Worm (Caenorhabditis elegans) whole organism, L3 larva: ENCODE measurements around the gene srg-46.

Experiments used
- R02D3.7 ChIP-seq: fragments of 150-350 bp; optimal IDR thresholded peaks from 2 replicates; lab custom pipeline; 2014; ENCODE audit warnings: missing biosample characterization, missing genetic modification characterization
- ZK546.5 ChIP-seq: sonication (generic microtip); optimal IDR thresholded peaks from 2 replicates; lab custom pipeline; 2017; ENCODE audit warnings: missing biosample characterization, missing genetic modification characterization
- aly-2 ChIP-seq: fragments of 150-350 bp; optimal IDR thresholded peaks from 2 replicates; lab custom pipeline; 2014; ENCODE audit warnings: missing biosample characterization, missing genetic modification characterization
- ama-1 ChIP-seq: fragments of 150-350 bp; optimal IDR thresholded peaks from 2 replicates; lab custom pipeline; 2018
- ceh-16 ChIP-seq: sonication (generic microtip); optimal IDR thresholded peaks from 2 replicates; lab custom pipeline; 2017; ENCODE audit warnings: missing biosample characterization, missing genetic modification characterization
- ceh-82 ChIP-seq: fragments of 150-350 bp; optimal IDR thresholded peaks from 2 replicates; lab custom pipeline; 2014; ENCODE audit warnings: missing biosample characterization, missing genetic modification characterization
- ceh-9 ChIP-seq: sonication (generic microtip); optimal IDR thresholded peaks from 2 replicates; lab custom pipeline; 2018; ENCODE audit warnings: missing biosample characterization, missing genetic modification characterization
- daf-12 ChIP-seq: fragments of 150-350 bp; optimal IDR thresholded peaks from 2 replicates; lab custom pipeline; 2014; ENCODE audit warnings: missing biosample characterization, missing genetic modification reagents, missing genetic modification characterization
- egl-27 ChIP-seq: sonication (generic microtip); optimal IDR thresholded peaks from 4 replicates; lab custom pipeline; 2017; ENCODE audit warnings: missing biosample characterization, missing genetic modification reagents, missing genetic modification characterization
- egl-5 ChIP-seq: fragments of 150-350 bp; optimal IDR thresholded peaks from 2 replicates; lab custom pipeline; 2017; ENCODE audit warnings: missing biosample characterization, missing genetic modification reagents, missing genetic modification characterization, inconsistent platforms
- elt-1 ChIP-seq: fragments of 150-350 bp; optimal IDR thresholded peaks from 2 replicates; lab custom pipeline; 2014; ENCODE audit warnings: missing biosample characterization, missing genetic modification characterization
- elt-2 ChIP-seq: sonication (generic microtip); optimal IDR thresholded peaks from 2 replicates; lab custom pipeline; 2016; ENCODE audit warnings: missing genetic modification reagents, mild to moderate bottlenecking, missing genetic modification characterization, missing compliant biosample characterization
- elt-3 ChIP-seq, 3 experiments: fragments of 150-350 bp in 1 of 3; sonication (generic microtip) in 2 of 3; optimal IDR thresholded peaks; 2 replicates in 2 of 3; 4 replicates in 1 of 3; lab custom pipeline; 2014 to 2017; ENCODE audit warnings: missing biosample characterization in 3 of 3, missing genetic modification characterization in 3 of 3
- fkh-10 ChIP-seq: sonication (generic microtip); optimal IDR thresholded peaks from 2 replicates; lab custom pipeline; 2017; ENCODE audit warnings: missing biosample characterization, missing genetic modification reagents, missing genetic modification characterization
- jun-1 ChIP-seq: fragments of 150-350 bp; optimal IDR thresholded peaks from 2 replicates; lab custom pipeline; 2014; ENCODE audit warnings: missing biosample characterization, missing genetic modification reagents, missing genetic modification characterization
- lin-15B ChIP-seq: fragments of 150-350 bp; optimal IDR thresholded peaks from 2 replicates; lab custom pipeline; 2014; ENCODE audit warnings: missing biosample characterization, missing genetic modification characterization
- lsy-12 ChIP-seq: sonication (generic microtip); optimal IDR thresholded peaks from 2 replicates; lab custom pipeline; 2016; ENCODE audit warnings: mild to moderate bottlenecking, missing genetic modification characterization, missing compliant biosample characterization
- nfya-1 ChIP-seq: sonication (generic microtip); optimal IDR thresholded peaks from 2 replicates; lab custom pipeline; 2017; ENCODE audit warnings: missing genetic modification characterization, mild to moderate bottlenecking, missing compliant biosample characterization, antibody characterized with exemption, moderate library complexity; ENCODE audit not compliant: insufficient read depth
- nhr-12 ChIP-seq: fragments of 150-350 bp; optimal IDR thresholded peaks from 2 replicates; lab custom pipeline; 2014; ENCODE audit warnings: missing biosample characterization, missing genetic modification characterization
- nhr-23 ChIP-seq: fragments of 150-350 bp; optimal IDR thresholded peaks from 2 replicates; lab custom pipeline; 2014; ENCODE audit warnings: missing biosample characterization, missing genetic modification reagents, missing genetic modification characterization
- nhr-237 ChIP-seq: fragments of 150-350 bp; optimal IDR thresholded peaks from 2 replicates; lab custom pipeline; 2014; ENCODE audit warnings: missing biosample characterization, missing genetic modification characterization
- nhr-25 ChIP-seq: sonication (generic microtip); optimal IDR thresholded peaks from 2 replicates; lab custom pipeline; 2017; ENCODE audit warnings: missing biosample characterization, missing genetic modification characterization
- nhr-28 ChIP-seq: fragments of 150-350 bp; optimal IDR thresholded peaks from 2 replicates; lab custom pipeline; 2014; ENCODE audit warnings: missing biosample characterization, missing genetic modification characterization
- nhr-67 ChIP-seq: fragments of 150-350 bp; optimal IDR thresholded peaks from 2 replicates; lab custom pipeline; 2014; ENCODE audit warnings: missing biosample characterization, missing genetic modification characterization
- nhr-76 ChIP-seq: fragments of 150-350 bp; sonication (generic microtip); optimal IDR thresholded peaks from 5 replicates; lab custom pipeline; 2014; ENCODE audit warnings: missing biosample characterization, missing genetic modification characterization
- pha-4 ChIP-seq: fragments of 150-350 bp; optimal IDR thresholded peaks from 2 replicates; lab custom pipeline; 2014; ENCODE audit warnings: missing biosample characterization, missing genetic modification reagents, missing genetic modification characterization
- pqm-1 ChIP-seq: fragments of 150-350 bp; optimal IDR thresholded peaks from 2 replicates; lab custom pipeline; 2017; ENCODE audit warnings: missing biosample characterization, missing genetic modification characterization, inconsistent platforms
- sea-2 ChIP-seq: fragments of 150-350 bp; sonication (generic microtip); optimal IDR thresholded peaks from 4 replicates; lab custom pipeline; 2014; ENCODE audit warnings: missing biosample characterization, missing genetic modification reagents, missing genetic modification characterization
- skn-1 ChIP-seq: fragments of 150-350 bp; optimal IDR thresholded peaks from 2 replicates; lab custom pipeline; 2014; ENCODE audit warnings: missing biosample characterization, missing genetic modification characterization
- snpc-4 ChIP-seq: fragments of 150-350 bp; optimal IDR thresholded peaks from 2 replicates; lab custom pipeline; 2014; ENCODE audit warnings: missing biosample characterization, missing genetic modification characterization
- unc-39 ChIP-seq: sonication (generic microtip); optimal IDR thresholded peaks from 4 replicates; lab custom pipeline; 2017; ENCODE audit warnings: missing biosample characterization, missing genetic modification characterization
- unc-62 ChIP-seq: fragments of 150-350 bp; sonication (generic microtip); optimal IDR thresholded peaks from 4 replicates; lab custom pipeline; 2014; ENCODE audit warnings: missing biosample characterization, missing genetic modification reagents, missing genetic modification characterization

srg-46 gene

ce11 chrV:13330919-13331318 is 32.6 kb upstream of the srg-46 start, which contains the start of gene nhr-129:
TSS of gene nhr-129 (minus strand) at chrV:13331019.
- TF ChIP-seq egl-27 (tag; lab: Kevin White, UChicago): no peak
- no peak for TF ChIP-seq aly-2 (tag; lab: Kevin White, UChicago)
- no peak for TF ChIP-seq nhr-12
- no peak for TF ChIP-seq ceh-82 (tag; lab: Kevin White, UChicago)
- TF ChIP-seq nhr-67: no peak
- TF ChIP-seq daf-12 (tag; lab: Kevin White, UChicago): no peak
- no peak for TF ChIP-seq egl-5 (tag; lab: Kevin White, UChicago)
- TF ChIP-seq nhr-28: no peak
- no peak for TF ChIP-seq sea-2
- no peak for TF ChIP-seq ceh-16

ce11 chrV:13333386-13334180 is 29.9 kb upstream of the srg-46 start, which contains the start of gene nhr-168:
TSS of gene nhr-168 (minus strand) at chrV:13333871.
- no peak for TF ChIP-seq unc-62
- TF ChIP-seq snpc-4 (tag; lab: Kevin White, UChicago): no peak
- TF ChIP-seq nhr-76 (tag; lab: Kevin White, UChicago): no peak
- TF ChIP-seq elt-2: peak; percentile 77
- peak; percentile 68 for TF ChIP-seq pqm-1 (tag; lab: Kevin White, UChicago)
- TF ChIP-seq jun-1: peak; percentile 34
- no peak for TF ChIP-seq nhr-237
- TF ChIP-seq fkh-10 (GFP tag; lab: Kevin White, UChicago): no peak
- TF ChIP-seq nhr-23 (tag; lab: Kevin White, UChicago): peak; percentile 52
- no peak for TF ChIP-seq lin-15B
- TF ChIP-seq nhr-25 (tag; lab: Kevin White, UChicago): peak; percentile 28
- peak; percentile 96 for TF ChIP-seq elt-1 (tag; lab: Kevin White, UChicago)

DNA sequence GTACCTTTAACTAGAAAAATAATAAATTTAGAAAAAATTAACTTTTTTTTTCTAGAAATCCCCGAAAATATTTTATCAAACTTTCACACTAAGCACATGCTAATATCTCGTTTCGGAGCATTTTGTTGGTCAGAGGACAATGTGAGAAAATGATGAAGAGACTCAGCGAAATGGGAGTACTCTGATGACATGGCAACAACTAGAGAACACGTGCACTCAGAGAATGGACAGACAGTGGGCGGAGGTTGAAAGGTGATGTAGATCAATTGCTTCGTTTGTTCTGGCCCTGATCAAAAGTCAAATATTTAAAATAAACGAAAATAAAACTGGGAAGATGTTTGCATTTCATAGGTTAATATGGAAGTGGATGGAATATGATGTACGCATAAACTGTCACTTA is 29.1 kb upstream of the srg-46 start:
- TF ChIP-seq aly-2 (tag; lab: Kevin White, UChicago): no peak
- no peak for TF ChIP-seq nhr-76 (tag; lab: Kevin White, UChicago)
- no peak for TF ChIP-seq unc-39

DNA sequence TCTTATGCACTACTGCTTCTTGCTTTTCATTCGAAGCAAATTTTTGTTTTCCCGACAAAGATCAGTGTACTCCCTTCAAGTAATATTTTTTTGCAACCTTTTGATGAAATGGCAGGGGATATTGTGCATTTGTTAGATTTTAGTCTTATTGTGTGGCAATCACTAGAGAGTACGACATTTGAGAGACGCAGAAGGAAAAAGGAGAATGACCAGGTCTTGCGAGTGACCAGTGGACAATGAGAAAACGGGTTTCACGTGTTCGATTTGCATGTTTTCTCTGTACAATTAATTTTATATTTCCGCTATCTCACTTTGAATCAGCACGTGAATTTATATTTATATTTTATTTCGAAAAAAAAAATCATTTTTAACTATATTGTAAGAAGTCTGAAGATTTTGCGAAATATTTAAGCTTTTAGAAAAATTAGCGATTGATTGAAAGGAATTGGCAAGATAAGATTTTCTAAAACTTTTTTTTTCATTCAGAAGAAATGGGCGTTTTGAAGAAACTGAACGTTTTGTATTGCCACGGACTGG is 27.6 kb upstream of the srg-46 start, which contains the start of gene C50B6.9:
Gene C50B6.9, plus strand, starts transcription at position 487 of the 537 bp plus-strand sequence.
- TF ChIP-seq R02D3.7 (tag; lab: Kevin White, UChicago) (no peak), skn-1 (no peak), daf-12 (tag; lab: Kevin White, UChicago) (no peak), elt-2 (no peak), fkh-10 (GFP tag; lab: Kevin White, UChicago) (no peak), nhr-12 (no peak), elt-3 (tag; optimal IDR thresholded peaks at IDR 0.05; lab: Kevin White, UChicago) (no peak), ZK546.5 (tag; lab: Kevin White, UChicago) (no peak), nfya-1 (tag; lab: Kevin White, UChicago) (no peak), lsy-12 (tag; lab: Kevin White, UChicago) (no peak), snpc-4 (tag; lab: Kevin White, UChicago) (no peak), nhr-76 (tag; lab: Kevin White, UChicago) (no peak)

DNA sequence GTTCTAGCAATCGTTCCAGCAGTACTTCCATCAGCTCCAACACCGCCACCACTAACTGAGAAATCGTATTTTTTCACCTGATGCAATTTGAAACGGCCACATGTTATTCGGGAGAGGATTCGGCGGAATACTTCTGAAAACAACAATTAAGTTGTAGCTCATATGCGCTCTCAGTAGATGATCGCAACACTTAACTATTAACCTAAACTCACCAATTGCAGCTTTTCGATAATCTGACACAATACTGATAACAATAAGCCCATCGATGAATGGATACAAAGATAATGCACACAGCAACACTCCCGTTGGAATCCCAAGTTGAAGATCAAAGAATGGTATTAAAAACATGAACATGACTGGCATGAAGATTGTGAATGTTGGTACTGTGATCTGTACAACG is 25.5 kb upstream of the srg-46 start:
- TF ChIP-seq elt-2 (no peak), R02D3.7 (tag; lab: Kevin White, UChicago) (no peak), jun-1 (no peak), daf-12 (tag; lab: Kevin White, UChicago) (no peak), unc-62 (no peak), unc-39 (no peak), ama-1 (lab: Kevin White, UChicago) (no peak), elt-3 (tag; optimal IDR thresholded peaks at IDR 0.05; lab: Kevin White, UChicago) (no peak), ceh-9 (tag; lab: Kevin White, UChicago) (no peak), nhr-28 (no peak), pqm-1 (tag; lab: Kevin White, UChicago) (no peak), snpc-4 (tag; lab: Kevin White, UChicago) (no peak), ceh-82 (tag; lab: Kevin White, UChicago) (no peak), ZK546.5 (tag; lab: Kevin White, UChicago) (no peak), pha-4 (tag; lab: Kevin White, UChicago) (no peak)
